Worm (Caenorhabditis elegans): ENCODE results near the gene srx-129.

DNA sequence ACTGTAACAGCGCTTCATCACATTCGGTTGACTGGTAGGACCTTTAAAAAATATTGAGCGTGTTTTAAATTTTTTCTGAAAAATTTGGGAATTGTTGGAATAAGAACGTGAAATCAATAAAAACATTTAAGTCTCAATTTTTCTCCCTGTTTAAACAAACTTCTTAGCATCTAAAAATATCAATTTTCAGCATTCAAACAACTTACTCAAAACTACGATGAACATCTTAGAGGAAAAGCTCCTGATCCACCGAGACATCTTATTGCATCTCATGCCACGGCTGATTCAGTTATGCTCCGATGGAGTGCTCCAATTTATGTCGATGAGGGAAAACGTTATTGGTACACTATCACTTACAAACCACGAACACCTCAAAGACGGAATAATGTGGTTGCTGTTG lies 34.9 kb upstream of the srx-129 start:
- TF ChIP-seq gmeb-2 (tag; optimal IDR thresholded peaks at IDR 0.05) (no peak), nhr-11 (tag; optimal IDR thresholded peaks at IDR 0.05) (no peak), elt-4 (tag; optimal IDR thresholded peaks at IDR 0.05) (no peak), unc-86 (tag; optimal IDR thresholded peaks at IDR 0.05) (no peak), lim-6 (tag; optimal IDR thresholded peaks at IDR 0.05) (no peak), hlh-15 (tag; optimal IDR thresholded peaks at IDR 0.05) (no peak), nfya-1 (tag; optimal IDR thresholded peaks at IDR 0.05) (no peak), lin-11 (tag; optimal IDR thresholded peaks at IDR 0.05) (no peak), ceh-24 (tag; optimal IDR thresholded peaks at IDR 0.05) (no peak)
